Fruit fly (Drosophila melanogaster): ENCODE measurements around the gene Prosbeta4.
A peak's percentile ranks its signal among the peaks of the same experiment; 100 is the strongest.

Gene Prosbeta4

dm6 chr2L:16703008-16703510, 28.9 kb downstream of the Prosbeta4 start:
- TF ChIP-seq cic (GFP tag; optimal IDR thresholded peaks at IDR 0.05), result no peak
- TF ChIP-seq bab1 (GFP tag; optimal IDR thresholded peaks at IDR 0.05), result peak; percentile 6

- TF ChIP-seq CG14711 (tag; optimal IDR thresholded peaks at IDR 0.05) (no peak), Mnt (GFP tag; optimal IDR thresholded peaks at IDR 0.05) (peak; percentile 2)
Observed at dm6 chr2L:16690619-16690908, 41.4 kb downstream of the Prosbeta4 start.

dm6 chr2L:16689800-16690618, 41.9 kb downstream of the Prosbeta4 start:
- TF ChIP-seq CG5204 (GFP tag; optimal IDR thresholded peaks at IDR 0.05) (peak; percentile 32), kay (GFP tag; ENCODE audit: borderline replicate concordance) (peak; percentile 85), Clk (GFP tag; optimal IDR thresholded peaks at IDR 0.05) (no peak)

dm6 chr2L:16687863-16688262, 44.1 kb downstream of the Prosbeta4 start:
- no peak for TF ChIP-seq Mnt (GFP tag; optimal IDR thresholded peaks at IDR 0.05)

dm6 chr2L:16686412-16687043, 45.4 kb downstream of the Prosbeta4 start:
- TF ChIP-seq tj (GFP tag; optimal IDR thresholded peaks at IDR 0.05), result peak; percentile 96
- TF ChIP-seq CG33017 (tag; optimal IDR thresholded peaks at IDR 0.05), result no peak

dm6 chr2L:16685612-16685912, 46.4 kb downstream of the Prosbeta4 start:
- TF ChIP-seq CG7045 (GFP tag; optimal IDR thresholded peaks at IDR 0.05) (no peak), CG12768 (GFP tag; optimal IDR thresholded peaks at IDR 0.05) (no peak), ovo (GFP tag; optimal IDR thresholded peaks at IDR 0.05) (no peak), CG7101 (tag; optimal IDR thresholded peaks at IDR 0.05) (no peak), CG1620 (GFP tag; optimal IDR thresholded peaks at IDR 0.05) (no peak), Clk (GFP tag; optimal IDR thresholded peaks at IDR 0.05) (no peak), pad (GFP tag; optimal IDR thresholded peaks at IDR 0.05) (no peak), cic (GFP tag; optimal IDR thresholded peaks at IDR 0.05) (no peak), Hr96 (GFP tag; optimal IDR thresholded peaks at IDR 0.05) (no peak), bab1 (GFP tag; optimal IDR thresholded peaks at IDR 0.05) (no peak), tj (GFP tag; optimal IDR thresholded peaks at IDR 0.05) (no peak), kay (GFP tag; ENCODE audit: borderline replicate concordance) (no peak), Crg-1 (GFP tag; optimal IDR thresholded peaks at IDR 0.05) (no peak), Mnt (GFP tag; optimal IDR thresholded peaks at IDR 0.05) (no peak), cnc (optimal IDR thresholded peaks at IDR 0.05) (no peak), CG14711 (tag; optimal IDR thresholded peaks at IDR 0.05) (no peak), CG33017 (tag; optimal IDR thresholded peaks at IDR 0.05) (no peak), CG5204 (GFP tag; optimal IDR thresholded peaks at IDR 0.05) (no peak), toe (GFP tag; optimal IDR thresholded peaks at IDR 0.05) (no peak), CG11617 (GFP tag; optimal IDR thresholded peaks at IDR 0.05) (no peak)

- TF ChIP-seq CG1620 (GFP tag; optimal IDR thresholded peaks at IDR 0.05) (no peak), toe (GFP tag; optimal IDR thresholded peaks at IDR 0.05) (no peak), Mnt (GFP tag; optimal IDR thresholded peaks at IDR 0.05) (no peak), CG7045 (GFP tag; optimal IDR thresholded peaks at IDR 0.05) (no peak), Clk (GFP tag; optimal IDR thresholded peaks at IDR 0.05) (no peak), CG12768 (GFP tag; optimal IDR thresholded peaks at IDR 0.05) (no peak), pad (GFP tag; optimal IDR thresholded peaks at IDR 0.05) (peak; percentile 4), tj (GFP tag; optimal IDR thresholded peaks at IDR 0.05) (peak; percentile 2), bab1 (GFP tag; optimal IDR thresholded peaks at IDR 0.05) (peak; percentile 38), Hr96 (GFP tag; optimal IDR thresholded peaks at IDR 0.05) (no peak), CG11617 (GFP tag; optimal IDR thresholded peaks at IDR 0.05) (peak; percentile 10), kay (GFP tag; ENCODE audit: borderline replicate concordance) (peak; percentile 28), CG5204 (GFP tag; optimal IDR thresholded peaks at IDR 0.05) (no peak), cnc (optimal IDR thresholded peaks at IDR 0.05) (no peak), ovo (GFP tag; optimal IDR thresholded peaks at IDR 0.05) (no peak), CG7101 (tag; optimal IDR thresholded peaks at IDR 0.05) (peak; percentile 40), cic (GFP tag; optimal IDR thresholded peaks at IDR 0.05) (peak; percentile 25), Crg-1 (GFP tag; optimal IDR thresholded peaks at IDR 0.05) (no peak), CG33017 (tag; optimal IDR thresholded peaks at IDR 0.05) (no peak), CG14711 (tag; optimal IDR thresholded peaks at IDR 0.05) (peak; percentile 39)
Observed at dm6 chr2L:16684908-16685611, 46.9 kb downstream of the Prosbeta4 start.

Data from whole organism, adult.